Worm (Caenorhabditis elegans) whole organism, late embryonic: ENCODE measurements around the gene wrt-6.

Experiments
- C38D4.7 ChIP-seq: fragments of 200-800 bp; sonication (Bioruptor generic); optimal IDR thresholded peaks from 2 replicates; lab custom pipeline; 2018; ENCODE audit warnings: mild to moderate bottlenecking, missing genetic modification characterization, moderate library complexity, missing compliant biosample characterization
- ama-1 ChIP-seq: fragments of 150-350 bp; optimal IDR thresholded peaks from 2 replicates; lab custom pipeline; 2014
- ceh-18 ChIP-seq: sonication (generic microtip); optimal IDR thresholded peaks from 2 replicates; lab custom pipeline; 2016; ENCODE audit warnings: missing genetic modification characterization, missing compliant biosample characterization
- ceh-19 ChIP-seq: fragments of 200-800 bp; sonication (Bioruptor generic); optimal IDR thresholded peaks from 2 replicates; lab custom pipeline; 2018; ENCODE audit warnings: mild to moderate bottlenecking, missing genetic modification characterization, missing compliant biosample characterization
- ceh-22 ChIP-seq: sonication (generic microtip); optimal IDR thresholded peaks from 2 replicates; lab custom pipeline; 2017; ENCODE audit warnings: missing biosample characterization, missing genetic modification characterization
- ceh-24 ChIP-seq: sonication (generic microtip); optimal IDR thresholded peaks from 2 replicates; lab custom pipeline; 2016; ENCODE audit warnings: mild to moderate bottlenecking, missing genetic modification characterization, missing compliant biosample characterization
- ceh-30 ChIP-seq: fragments of 150-350 bp; optimal IDR thresholded peaks from 2 replicates; lab custom pipeline; 2014; ENCODE audit warnings: missing biosample characterization, missing genetic modification characterization
- ceh-31 ChIP-seq: sonication (generic microtip); optimal IDR thresholded peaks from 2 replicates; lab custom pipeline; 2016; ENCODE audit warnings: missing genetic modification characterization, missing compliant biosample characterization
- ceh-34 ChIP-seq: sonication (generic microtip); optimal IDR thresholded peaks from 2 replicates; lab custom pipeline; 2016; ENCODE audit warnings: mild to moderate bottlenecking, missing genetic modification characterization, missing compliant biosample characterization
- ceh-9 ChIP-seq: sonication (generic microtip); optimal IDR thresholded peaks from 2 replicates; lab custom pipeline; 2016; ENCODE audit warnings: mild to moderate bottlenecking, missing genetic modification characterization, inconsistent platforms, missing compliant biosample characterization
- elt-2 ChIP-seq: sonication (generic microtip); optimal IDR thresholded peaks from 2 replicates; lab custom pipeline; 2016; ENCODE audit warnings: missing genetic modification reagents, missing genetic modification characterization, missing compliant biosample characterization
- eyg-1 ChIP-seq: sonication (generic microtip); optimal IDR thresholded peaks from 2 replicates; lab custom pipeline; 2016; ENCODE audit warnings: missing genotype, missing genetic modification characterization, missing compliant biosample characterization
- fax-1 ChIP-seq: sonication (generic microtip); optimal IDR thresholded peaks from 2 replicates; lab custom pipeline; 2016; ENCODE audit warnings: missing genotype, missing genetic modification characterization, missing compliant biosample characterization
- fkh-6 ChIP-seq: sonication (generic microtip); optimal IDR thresholded peaks from 2 replicates; lab custom pipeline; 2016; ENCODE audit warnings: missing genetic modification characterization, missing compliant biosample characterization
- hlh-13 ChIP-seq: fragments of 200-800 bp; sonication (Bioruptor generic); optimal IDR thresholded peaks from 2 replicates; lab custom pipeline; 2018; ENCODE audit warnings: mild to moderate bottlenecking, missing genetic modification characterization, missing compliant biosample characterization
- hlh-15 ChIP-seq: sonication (generic microtip); optimal IDR thresholded peaks from 2 replicates; lab custom pipeline; 2016; ENCODE audit warnings: missing genetic modification characterization, missing compliant biosample characterization
- hlh-30 ChIP-seq: sonication (generic microtip); optimal IDR thresholded peaks from 2 replicates; lab custom pipeline; 2017; ENCODE audit warnings: antibody characterized with exemption, missing genetic modification characterization, missing compliant biosample characterization; ENCODE audit not compliant: insufficient read depth
- hlh-8 ChIP-seq: sonication (generic microtip); optimal IDR thresholded peaks from 2 replicates; lab custom pipeline; 2016; ENCODE audit warnings: missing genotype, missing genetic modification characterization, missing compliant biosample characterization
- lin-11 ChIP-seq: fragments of 200-800 bp; sonication (Bioruptor generic); optimal IDR thresholded peaks from 2 replicates; lab custom pipeline; 2018; ENCODE audit warnings: mild to moderate bottlenecking, missing genetic modification characterization, missing compliant biosample characterization
- madf-2 ChIP-seq: sonication (generic microtip); optimal IDR thresholded peaks from 2 replicates; lab custom pipeline; 2017; ENCODE audit warnings: missing genetic modification characterization, missing compliant biosample characterization
- nfya-1 ChIP-seq: sonication (generic microtip); optimal IDR thresholded peaks from 2 replicates; lab custom pipeline; 2017; ENCODE audit warnings: missing genetic modification characterization, mild to moderate bottlenecking, missing compliant biosample characterization, antibody characterized with exemption, moderate library complexity
- nhr-11 ChIP-seq: fragments of 150-350 bp; optimal IDR thresholded peaks from 2 replicates; lab custom pipeline; 2014; ENCODE audit warnings: missing biosample characterization, missing genetic modification characterization
- odd-2 ChIP-seq: sonication (generic microtip); optimal IDR thresholded peaks from 2 replicates; lab custom pipeline; 2017; ENCODE audit warnings: antibody characterized with exemption, mild to moderate bottlenecking, missing genetic modification characterization, missing compliant biosample characterization
- pag-3 ChIP-seq: sonication (generic microtip); optimal IDR thresholded peaks from 2 replicates; lab custom pipeline; 2016; ENCODE audit warnings: missing compliant biosample characterization, missing genetic modification characterization, borderline replicate concordance
- pat-9 ChIP-seq: fragments of 200-800 bp; sonication (Bioruptor generic); optimal IDR thresholded peaks from 2 replicates; lab custom pipeline; 2018; ENCODE audit warnings: mild to moderate bottlenecking, missing genetic modification characterization, moderate library complexity, missing compliant biosample characterization
- pha-2 ChIP-seq: sonication (generic microtip); optimal IDR thresholded peaks from 2 replicates; lab custom pipeline; 2017; ENCODE audit warnings: mild to moderate bottlenecking, missing genetic modification characterization, missing compliant biosample characterization
- pha-4 ChIP-seq: fragments of 150-350 bp; optimal IDR thresholded peaks from 2 replicates; lab custom pipeline; 2018; ENCODE audit warnings: missing biosample characterization, missing genetic modification reagents, missing genetic modification characterization
- ref-2 ChIP-seq: sonication (generic microtip); optimal IDR thresholded peaks from 2 replicates; lab custom pipeline; 2016; ENCODE audit warnings: missing genetic modification characterization, missing compliant biosample characterization
- rnt-1 ChIP-seq: sonication (generic microtip); optimal IDR thresholded peaks from 2 replicates; lab custom pipeline; 2016; ENCODE audit warnings: missing genetic modification characterization, missing compliant biosample characterization
- sox-2 ChIP-seq: fragments of 200-800 bp; sonication (Bioruptor generic); IDR thresholded peaks from 2 replicates; pipeline ENCODE4 v1.3.6; 2022; ENCODE audit warnings: missing genetic modification reagents, missing genetic modification characterization, missing compliant biosample characterization
- syd-9 ChIP-seq: sonication (generic microtip); optimal IDR thresholded peaks from 2 replicates; lab custom pipeline; 2016; ENCODE audit warnings: mild to moderate bottlenecking, missing genetic modification characterization, moderate library complexity, missing compliant biosample characterization
- tbx-2 ChIP-seq: sonication (generic microtip); optimal IDR thresholded peaks from 2 replicates; lab custom pipeline; 2016; ENCODE audit warnings: missing genetic modification characterization, missing compliant biosample characterization
- unc-3 ChIP-seq, 2 experiments: fragments of 200-800 bp in 1 of 2; sonication (Bioruptor generic) in 1 of 2; sonication (generic microtip) in 1 of 2; conservative IDR thresholded peaks in 1 of 2; optimal IDR thresholded peaks in 1 of 2; 2 replicates each; pipeline versions ENCODE4 v1.3.6 to Lab custom; 2016 to 2022; ENCODE audit warnings: missing compliant biosample characterization in 2 of 2, missing genetic modification characterization in 2 of 2, missing genetic modification reagents in 1 of 2
- unc-42 ChIP-seq: sonication (generic microtip); optimal IDR thresholded peaks from 2 replicates; lab custom pipeline; 2016; ENCODE audit warnings: missing genotype, missing genetic modification characterization, missing compliant biosample characterization
- unc-55 ChIP-seq: sonication (generic microtip); optimal IDR thresholded peaks from 2 replicates; lab custom pipeline; 2017; ENCODE audit warnings: missing biosample characterization, missing genetic modification reagents, missing genetic modification characterization
- zip-5 ChIP-seq: sonication (generic microtip); optimal IDR thresholded peaks from 2 replicates; lab custom pipeline; 2016; ENCODE audit warnings: missing genetic modification characterization, missing compliant biosample characterization
- ztf-16 ChIP-seq: sonication (generic microtip); optimal IDR thresholded peaks from 2 replicates; lab custom pipeline; 2017; ENCODE audit warnings: missing genetic modification characterization, missing compliant biosample characterization

The wrt-6 gene

ce11 chrX:3455561-3455960 lies 24.5 kb upstream of the wrt-6 start:
- TF ChIP-seq hlh-8 (tag; lab: Kevin White, UChicago) (no peak), rnt-1 (tag; lab: Kevin White, UChicago) (peak; percentile 74), ceh-18 (tag; lab: Kevin White, UChicago) (peak; percentile 40), ceh-9 (tag; lab: Kevin White, UChicago) (no peak), ceh-34 (tag; lab: Kevin White, UChicago) (no peak), ceh-19 (GFP tag; lab: Kevin White, UChicago) (no peak), unc-55 (peak; percentile 88), tbx-2 (tag; lab: Kevin White, UChicago) (peak; percentile 27), ceh-24 (tag; lab: Kevin White, UChicago) (no peak), hlh-30 (tag; lab: Kevin White, UChicago) (no peak), ref-2 (no peak), pag-3 (tag; lab: Kevin White, UChicago) (no peak), fax-1 (tag; lab: Kevin White, UChicago) (no peak), C38D4.7 (GFP tag; lab: Kevin White, UChicago) (no peak)

DNA sequence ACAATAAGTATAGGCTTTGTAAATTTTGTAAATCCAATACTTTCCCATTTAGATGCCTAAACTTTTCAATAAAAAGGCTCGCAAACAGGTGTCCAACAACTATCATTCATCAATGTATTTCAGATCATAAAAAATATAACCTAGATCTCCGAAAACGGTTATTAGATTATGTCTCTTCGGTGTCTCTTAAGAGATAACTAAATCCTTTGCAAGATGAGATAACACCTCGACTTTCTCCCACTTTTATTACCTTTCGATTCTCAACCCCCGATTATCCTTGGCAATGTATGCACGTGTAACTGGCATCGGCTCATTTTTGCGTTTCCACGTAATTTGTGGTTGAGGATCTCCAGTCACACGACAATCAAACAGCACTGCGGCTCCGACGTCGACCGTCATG lies 18.0 kb upstream of the wrt-6 start:
- TF ChIP-seq sox-2 (GFP tag; lab: Robert Waterston, UW) (no peak), unc-42 (tag; lab: Kevin White, UChicago) (no peak), odd-2 (tag; lab: Kevin White, UChicago) (no peak), elt-2 (tag; lab: Kevin White, UChicago) (no peak), eyg-1 (tag; lab: Kevin White, UChicago) (no peak), nhr-11 (tag; lab: Kevin White, UChicago) (no peak), ceh-30 (no peak), pat-9 (no peak), ceh-31 (tag; lab: Kevin White, UChicago) (no peak), hlh-15 (no peak), nfya-1 (no peak), ceh-24 (tag; lab: Kevin White, UChicago) (no peak), pha-2 (tag; lab: Kevin White, UChicago) (no peak), ztf-16 (no peak), tbx-2 (tag; lab: Kevin White, UChicago) (no peak)

- TF ChIP-seq ama-1 (lab: Kevin White, UChicago) (no peak), hlh-30 (tag; lab: Kevin White, UChicago) (no peak), syd-9 (tag; lab: Kevin White, UChicago) (no peak), elt-2 (tag; lab: Kevin White, UChicago) (no peak), eyg-1 (tag; lab: Kevin White, UChicago) (no peak), ceh-31 (tag; lab: Kevin White, UChicago) (no peak), zip-5 (tag; lab: Kevin White, UChicago) (no peak), tbx-2 (tag; lab: Kevin White, UChicago) (no peak), ceh-19 (GFP tag; lab: Kevin White, UChicago) (no peak), unc-55 (no peak), ceh-22 (tag; lab: Kevin White, UChicago) (no peak), ztf-16 (no peak), madf-2 (tag; lab: Kevin White, UChicago) (no peak)
Measured at ce11 chrX:3463875-3464274, 16.2 kb upstream of the wrt-6 start.

DNA sequence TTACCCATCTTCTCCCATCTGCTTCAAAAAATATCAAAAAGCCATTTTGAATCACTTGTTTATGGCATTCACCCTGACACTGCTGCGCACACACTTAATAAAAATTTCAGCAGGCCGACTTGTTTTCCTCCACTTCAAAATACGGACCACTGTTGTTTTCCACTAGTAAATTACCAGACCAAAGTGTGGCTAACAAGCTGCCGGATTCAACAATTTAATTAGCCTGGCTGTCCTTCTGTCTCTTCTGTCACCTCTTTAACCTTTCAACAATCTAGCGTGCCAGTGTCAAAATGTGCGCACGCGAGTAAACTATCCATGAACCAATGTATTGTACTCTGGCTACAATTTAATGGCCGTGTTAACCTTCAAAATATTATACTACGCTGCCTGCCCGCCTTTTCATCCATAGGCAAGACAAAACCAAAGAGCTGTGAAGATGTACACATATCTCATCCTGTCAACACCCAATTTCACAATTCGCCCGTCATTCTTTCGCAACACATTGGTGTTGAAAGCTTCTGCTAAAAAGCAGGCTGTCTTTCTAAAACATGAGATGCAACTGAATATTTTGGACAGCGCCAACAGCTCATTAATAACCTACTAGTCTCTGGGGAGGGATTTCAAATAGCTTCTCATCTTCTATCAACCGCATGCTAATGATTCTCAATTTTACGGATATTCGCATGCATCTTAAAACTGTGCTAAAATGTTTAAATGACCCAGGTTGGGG lies 15.6 kb upstream of the wrt-6 start:
- TF ChIP-seq ref-2, result peak; percentile 3
- peak; percentile 61 for TF ChIP-seq unc-42 (tag; lab: Kevin White, UChicago)
- TF ChIP-seq hlh-13 (GFP tag; lab: Kevin White, UChicago), result no peak
- TF ChIP-seq unc-55, result peak; percentile 56
- no peak for TF ChIP-seq nhr-11 (tag; lab: Kevin White, UChicago)
- no peak for TF ChIP-seq pha-2 (tag; lab: Kevin White, UChicago)
- TF ChIP-seq ceh-31 (tag; lab: Kevin White, UChicago), result peak; percentile 31
- TF ChIP-seq lin-11 (tag; lab: Kevin White, UChicago), result no peak
- peak; percentile 29 for TF ChIP-seq tbx-2 (tag; lab: Kevin White, UChicago)
- no peak for TF ChIP-seq pha-4 (tag; lab: Kevin White, UChicago)
- TF ChIP-seq fkh-6 (tag; lab: Kevin White, UChicago), result no peak
- TF ChIP-seq unc-3 (GFP tag; conservative IDR thresholded peaks at IDR 0.05; lab: Robert Waterston, UW), result no peak
- no peak for TF ChIP-seq unc-3 (tag; optimal IDR thresholded peaks at IDR 0.05; lab: Kevin White, UChicago)
